Worm (Caenorhabditis elegans): Measurements from ENCODE around the gene T05A8.11.

DNA sequence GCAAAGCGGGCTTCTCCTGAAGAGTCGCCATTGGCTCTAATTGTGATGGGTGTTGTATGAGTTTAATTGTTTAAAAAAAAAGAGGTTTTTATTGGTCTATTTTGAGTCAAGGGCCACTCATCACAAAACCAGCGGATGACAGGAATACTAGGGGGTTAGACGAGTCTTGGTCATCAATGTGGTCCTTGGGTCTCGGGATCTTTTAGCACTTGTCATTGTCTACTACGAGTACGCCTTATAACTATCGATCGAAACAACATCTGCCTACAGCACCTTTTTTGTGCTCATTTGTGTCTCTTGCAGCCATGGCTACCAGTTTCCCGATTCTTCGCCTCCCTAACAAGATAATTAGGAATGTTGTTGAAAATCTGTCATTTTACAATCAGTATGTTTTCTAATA, 39.2 kb upstream of the T05A8.11 start, which contains the start of gene fbxb-108:
- TF ChIP-seq unc-62 (GFP tag; optimal IDR thresholded peaks at IDR 0.05) (no peak), snpc-1.1 (tag; optimal IDR thresholded peaks at IDR 0.05; ENCODE audit: insufficient read depth) (no peak), ama-1 (optimal IDR thresholded peaks at IDR 0.05) (no peak), ama-1 (GFP tag; optimal IDR thresholded peaks at IDR 0.05) (no peak), lir-1 (GFP tag; conservative IDR thresholded peaks at IDR 0.05) (no peak), Y53G8AR.9 (GFP tag; conservative IDR thresholded peaks at IDR 0.05) (no peak), unc-130 (GFP tag; optimal IDR thresholded peaks at IDR 0.05) (no peak), bed-1 (GFP tag; IDR thresholded peaks at IDR 0.05) (no peak), ekl-4 (GFP tag; IDR thresholded peaks at IDR 0.05) (no peak), C06A6.2 (GFP tag; conservative IDR thresholded peaks at IDR 0.05) (no peak), F49E8.2 (tag; optimal IDR thresholded peaks at IDR 0.05; ENCODE audit: insufficient read depth) (no peak), T07F8.4 (tag; optimal IDR thresholded peaks at IDR 0.05) (no peak), Y67H2A.10 (GFP tag; conservative IDR thresholded peaks at IDR 0.05) (no peak), hlh-26 (GFP tag; conservative IDR thresholded peaks at IDR 0.05) (no peak)
